Fruit fly (Drosophila melanogaster) whole organism: ENCODE data around the gene CG10874.

ENCODE experiments used
- CG8478 ChIP-seq: fragments of >200 bp; optimal IDR thresholded peaks from 2 replicates; lab custom pipeline; 2018; ENCODE audit warnings: inconsistent platforms
- psq ChIP-seq: fragments of >200 bp; optimal IDR thresholded peaks from 2 replicates; lab custom pipeline; 2017

dm6 chr2L:2187411-2187810 lies 4.8 kb downstream of the CG10874 start:
- TF ChIP-seq CG8478 (no peak), psq (no peak)
